Fruit fly (Drosophila melanogaster): Measurements from ENCODE around the gene CG45045.

DNA sequence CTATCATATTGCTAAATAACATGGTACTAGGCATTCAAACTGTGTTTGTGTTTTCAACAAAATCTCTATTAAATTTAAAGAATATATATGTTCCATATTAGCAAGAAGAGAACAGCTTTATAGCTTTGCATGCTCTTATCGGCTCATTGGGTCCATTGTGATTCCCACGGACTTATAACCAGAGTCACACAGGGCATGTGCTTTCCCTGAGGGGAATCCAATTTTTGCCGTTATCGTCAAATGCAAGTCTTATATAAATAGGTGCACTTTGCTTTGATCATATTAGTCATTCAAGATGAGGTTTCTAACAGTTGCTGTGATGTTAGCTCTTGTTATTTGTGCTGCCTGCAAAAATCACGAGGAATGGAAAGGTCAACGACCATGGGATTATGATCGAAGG lies at the start of gene CG45045:
- TF ChIP-seq CG1620 (GFP tag; optimal IDR thresholded peaks at IDR 0.05) (no peak), kay (GFP tag; ENCODE audit: borderline replicate concordance) (no peak), cnc (optimal IDR thresholded peaks at IDR 0.05) (no peak), CG12768 (GFP tag; optimal IDR thresholded peaks at IDR 0.05) (no peak), tj (GFP tag; optimal IDR thresholded peaks at IDR 0.05) (no peak), bab1 (GFP tag; optimal IDR thresholded peaks at IDR 0.05) (no peak), CG5204 (GFP tag; optimal IDR thresholded peaks at IDR 0.05) (no peak), Mnt (GFP tag; optimal IDR thresholded peaks at IDR 0.05) (no peak), cic (GFP tag; optimal IDR thresholded peaks at IDR 0.05) (no peak), ovo (GFP tag; optimal IDR thresholded peaks at IDR 0.05) (no peak), pad (GFP tag; optimal IDR thresholded peaks at IDR 0.05) (no peak)
